Worm (Caenorhabditis elegans) whole organism, L4/young adult: Measurements from ENCODE around the gene slc-17.4.

ENCODE experiments used
- W03F9.2 ChIP-seq: fragments of 150-350 bp; optimal IDR thresholded peaks from 2 replicates; lab custom pipeline; 2014; ENCODE audit warnings: missing biosample characterization, missing genetic modification characterization
- dao-5 ChIP-seq: sonication (generic microtip); optimal IDR thresholded peaks from 2 replicates; lab custom pipeline; 2016; ENCODE audit warnings: missing genotype, missing genetic modification characterization, moderate library complexity, missing compliant biosample characterization
- him-1 ChIP-seq: sonication (generic microtip); optimal IDR thresholded peaks from 2 replicates; lab custom pipeline; 2016; ENCODE audit warnings: missing genotype, missing genetic modification reagents, missing genetic modification characterization, missing compliant biosample characterization

- no peak for TF ChIP-seq him-1 (tag; lab: Kevin White, UChicago)
- no peak for TF ChIP-seq W03F9.2 (tag; lab: Kevin White, UChicago)
- TF ChIP-seq dao-5 (tag; lab: Kevin White, UChicago), result no peak
Measured at ce11 chrIV:17287908-17288675, 3.4 kb downstream of the slc-17.4 start, which contains the start of gene zipt-7.1.
